Worm (Caenorhabditis elegans): ENCODE data around the gene Y45F10B.9.

- TF ChIP-seq hmg-11 (tag; optimal IDR thresholded peaks at IDR 0.05) (no peak), lin-15B (tag; optimal IDR thresholded peaks at IDR 0.05) (no peak), nhr-25 (tag; optimal IDR thresholded peaks at IDR 0.05) (no peak), pha-4 (tag; optimal IDR thresholded peaks at IDR 0.05) (no peak), nhr-77 (tag; optimal IDR thresholded peaks at IDR 0.05) (no peak), egl-27 (tag; optimal IDR thresholded peaks at IDR 0.05) (no peak), nhr-11 (tag; optimal IDR thresholded peaks at IDR 0.05) (no peak), skn-1 (tag; optimal IDR thresholded peaks at IDR 0.05) (no peak), pqm-1 (tag; optimal IDR thresholded peaks at IDR 0.05) (no peak)
Observed at ce11 chrIV:13601428-13601827, 3.7 kb upstream of the Y45F10B.9 start.

Data from whole organism, L3 larva.